Worm (Caenorhabditis elegans): ENCODE measurements around the gene T27D12.6.

DNA sequence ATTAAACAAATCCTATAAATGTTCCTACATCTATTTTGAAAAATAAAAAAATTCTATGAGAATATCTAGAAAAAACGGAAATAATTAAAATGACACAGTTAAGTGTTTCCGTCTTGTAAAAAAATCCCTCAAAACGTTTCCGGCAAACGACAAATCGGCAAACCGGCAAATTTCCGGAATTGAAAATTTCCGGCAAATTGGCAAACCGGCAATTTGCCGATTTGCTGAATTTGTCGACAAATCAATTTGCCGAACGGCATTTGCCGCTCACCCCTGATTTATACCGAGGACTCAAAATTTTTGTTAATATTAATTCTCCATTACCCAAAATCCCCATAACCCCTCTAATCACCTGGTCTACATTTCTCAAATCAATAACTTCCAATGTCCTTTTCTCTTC is 17.8 kb downstream of the T27D12.6 start:
- TF ChIP-seq pat-9 (tag; optimal IDR thresholded peaks at IDR 0.05): no peak
- no peak for TF ChIP-seq pag-3 (tag; optimal IDR thresholded peaks at IDR 0.05; ENCODE audit: borderline replicate concordance)
- TF ChIP-seq nhr-232 (tag; optimal IDR thresholded peaks at IDR 0.05): no peak
- no peak for TF ChIP-seq dve-1 (tag; optimal IDR thresholded peaks at IDR 0.05)
- TF ChIP-seq ttx-3 (tag; optimal IDR thresholded peaks at IDR 0.05): no peak

Measured in whole organism, late embryonic.